Worm (Caenorhabditis elegans): ENCODE results near the gene nlp-45.
A peak's percentile ranks its signal among the peaks of the same experiment; 100 is the strongest.

nlp-45 gene

DNA sequence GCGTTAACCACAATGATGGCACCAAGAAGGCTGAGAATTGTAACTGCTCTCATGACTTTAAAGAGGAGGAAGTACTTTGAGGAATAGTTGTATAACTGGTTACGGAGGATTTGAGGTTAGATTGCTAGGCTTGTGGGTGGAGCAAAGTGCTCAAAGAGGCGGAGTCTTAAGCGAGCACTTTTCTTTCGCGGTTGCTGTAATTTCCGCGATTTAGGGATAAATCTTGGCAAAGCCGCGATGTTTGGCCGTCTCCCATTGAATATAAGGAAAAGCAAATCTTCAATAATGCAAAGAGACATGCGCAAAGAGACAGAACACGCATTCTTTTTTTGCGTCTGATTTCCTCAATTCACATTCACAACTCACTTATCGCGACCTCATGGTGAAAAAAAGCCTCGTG, at the start of gene nlp-45:
nlp-45 (minus strand) TSS at position 101 of the 400 bp plus-strand sequence.
- no peak for TF ChIP-seq K09A11.1 (tag; optimal IDR thresholded peaks at IDR 0.05; ENCODE audit: insufficient read depth)
- TF ChIP-seq pros-1 (tag; optimal IDR thresholded peaks at IDR 0.05) = no peak
- no peak for TF ChIP-seq tbx-2 (tag; optimal IDR thresholded peaks at IDR 0.05)
- TF ChIP-seq npax-4 (tag; optimal IDR thresholded peaks at IDR 0.05) = no peak
- TF ChIP-seq nhr-11 (tag; optimal IDR thresholded peaks at IDR 0.05) = no peak
- TF ChIP-seq ceh-9 (tag; optimal IDR thresholded peaks at IDR 0.05) = no peak
- TF ChIP-seq hlh-6 (tag; optimal IDR thresholded peaks at IDR 0.05) = no peak
- TF ChIP-seq madf-2 (tag; optimal IDR thresholded peaks at IDR 0.05) = no peak
- no peak for TF ChIP-seq elt-2 (tag; optimal IDR thresholded peaks at IDR 0.05)
- no peak for TF ChIP-seq ttx-3 (tag; optimal IDR thresholded peaks at IDR 0.05)
- no peak for TF ChIP-seq pha-2 (tag; optimal IDR thresholded peaks at IDR 0.05)
- no peak for TF ChIP-seq C08G9.2 (tag; optimal IDR thresholded peaks at IDR 0.05)
- no peak for TF ChIP-seq hlh-15 (tag; optimal IDR thresholded peaks at IDR 0.05)
- no peak for TF ChIP-seq Y22D7AL.16 (tag; optimal IDR thresholded peaks at IDR 0.05)

DNA sequence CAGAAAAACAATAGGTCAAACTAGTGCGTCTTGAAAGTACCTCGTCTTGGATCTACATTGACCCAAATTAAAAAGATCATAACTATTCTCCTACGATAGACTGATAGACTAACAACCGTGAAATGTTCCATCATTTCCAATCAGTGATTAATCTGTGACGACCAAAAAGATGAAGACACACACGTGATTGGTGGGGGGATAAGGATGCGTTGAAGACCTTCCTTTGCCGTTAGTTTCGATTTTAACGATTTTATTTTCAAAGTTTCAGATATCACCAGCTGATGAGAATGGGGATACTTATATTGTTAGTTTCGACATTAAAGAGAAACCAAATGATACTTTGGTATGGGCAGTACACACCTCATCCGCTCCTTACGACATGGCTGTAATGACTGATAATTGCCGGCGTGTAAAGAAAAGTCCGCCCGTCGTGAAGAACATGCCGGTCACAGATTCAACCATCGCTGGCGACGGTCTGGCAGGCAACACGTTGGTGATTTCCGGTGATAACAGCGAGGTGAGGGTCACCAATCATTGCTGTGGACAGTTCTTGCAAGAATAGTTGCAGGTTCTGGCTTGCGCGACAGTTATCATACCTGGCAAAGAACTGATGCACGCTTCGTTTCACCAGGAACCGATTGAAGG, 48.9 kb upstream of the nlp-45 start:
- TF ChIP-seq ceh-22 (tag; optimal IDR thresholded peaks at IDR 0.05) (no peak), elt-2 (tag; optimal IDR thresholded peaks at IDR 0.05) (no peak), tbx-2 (tag; optimal IDR thresholded peaks at IDR 0.05) (no peak), F13H6.1 (tag; optimal IDR thresholded peaks at IDR 0.05) (no peak), lim-6 (tag; optimal IDR thresholded peaks at IDR 0.05) (no peak), hlh-8 (tag; optimal IDR thresholded peaks at IDR 0.05) (no peak), nfya-1 (tag; optimal IDR thresholded peaks at IDR 0.05) (no peak), ceh-2 (tag; optimal IDR thresholded peaks at IDR 0.05) (no peak), K02D7.2 (tag; optimal IDR thresholded peaks at IDR 0.05) (no peak), fkh-10 (GFP tag; optimal IDR thresholded peaks at IDR 0.05) (no peak), eyg-1 (tag; optimal IDR thresholded peaks at IDR 0.05) (no peak), pros-1 (tag; optimal IDR thresholded peaks at IDR 0.05) (no peak), npax-4 (tag; optimal IDR thresholded peaks at IDR 0.05) (no peak), sox-2 (GFP tag; IDR thresholded peaks at IDR 0.05) (no peak), lin-11 (tag; optimal IDR thresholded peaks at IDR 0.05) (no peak), ttx-3 (tag; optimal IDR thresholded peaks at IDR 0.05) (no peak), ahr-1 (tag; optimal IDR thresholded peaks at IDR 0.05) (no peak)

DNA sequence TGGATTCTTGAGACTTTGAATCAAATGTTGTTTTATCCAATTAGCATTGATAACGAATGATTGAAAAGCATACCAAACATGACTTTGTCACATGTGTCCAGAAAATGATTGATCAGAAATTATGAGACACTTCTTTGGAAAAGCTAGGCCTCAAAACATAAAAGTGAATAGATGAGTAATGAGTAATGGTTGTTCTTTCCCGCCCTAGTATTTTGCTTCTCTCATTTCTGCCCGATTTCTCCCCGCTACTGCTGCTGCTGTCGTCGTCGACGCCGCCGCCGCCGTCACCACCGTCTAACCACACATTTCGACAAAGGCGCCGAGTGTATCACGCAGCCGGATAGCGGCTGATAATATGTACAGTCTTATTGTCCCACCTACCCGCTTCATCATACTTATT, 47.3 kb upstream of the nlp-45 start, which contains the start of gene F47G3.1:
F47G3.1 (plus strand) TSS at position 301 of the 400 bp plus-strand sequence.
- TF ChIP-seq K02D7.2 (tag; optimal IDR thresholded peaks at IDR 0.05) (no peak), dve-1 (tag; optimal IDR thresholded peaks at IDR 0.05) (no peak), ceh-31 (tag; optimal IDR thresholded peaks at IDR 0.05) (no peak), ceh-2 (tag; optimal IDR thresholded peaks at IDR 0.05) (no peak), pat-9 (tag; optimal IDR thresholded peaks at IDR 0.05) (no peak), dmd-4 (tag; optimal IDR thresholded peaks at IDR 0.05; ENCODE audit: borderline replicate concordance) (no peak), pha-4 (tag; optimal IDR thresholded peaks at IDR 0.05) (no peak), unc-55 (GFP tag; optimal IDR thresholded peaks at IDR 0.05) (no peak), ceh-24 (tag; optimal IDR thresholded peaks at IDR 0.05) (no peak), tbx-2 (tag; optimal IDR thresholded peaks at IDR 0.05) (no peak), nfya-1 (tag; optimal IDR thresholded peaks at IDR 0.05) (no peak), pqm-1 (tag; optimal IDR thresholded peaks at IDR 0.05) (no peak), lim-6 (tag; optimal IDR thresholded peaks at IDR 0.05) (no peak), fkh-10 (GFP tag; optimal IDR thresholded peaks at IDR 0.05) (no peak), eyg-1 (tag; optimal IDR thresholded peaks at IDR 0.05) (no peak), che-1 (tag; optimal IDR thresholded peaks at IDR 0.05) (no peak), elt-2 (tag; optimal IDR thresholded peaks at IDR 0.05) (no peak)

ce11 chrX:2382227-2382626, 44.1 kb upstream of the nlp-45 start:
- TF ChIP-seq tbx-7 (tag; optimal IDR thresholded peaks at IDR 0.05) (no peak), ceh-31 (tag; optimal IDR thresholded peaks at IDR 0.05) (peak; percentile 26), ceh-9 (tag; optimal IDR thresholded peaks at IDR 0.05) (no peak), ceh-18 (tag; optimal IDR thresholded peaks at IDR 0.05) (no peak), elt-2 (tag; optimal IDR thresholded peaks at IDR 0.05) (no peak), unc-42 (tag; optimal IDR thresholded peaks at IDR 0.05) (no peak), ceh-14 (tag; optimal IDR thresholded peaks at IDR 0.05) (no peak), ceh-48 (tag; optimal IDR thresholded peaks at IDR 0.05) (no peak), pros-1 (tag; optimal IDR thresholded peaks at IDR 0.05) (no peak), sdc-2 (tag; optimal IDR thresholded peaks at IDR 0.05) (peak; percentile 2), npax-4 (tag; optimal IDR thresholded peaks at IDR 0.05) (no peak)

Measured in whole organism, late embryonic.